Worm (Caenorhabditis elegans): ENCODE data around the gene scl-5.

Gene scl-5

ce11 chrIV:13079119-13079518 is 15.3 kb downstream of the scl-5 start, which contains the start of gene C39E9.8:
TSS of gene C39E9.8 (plus strand) at chrIV:13079446.
- no peak for TF ChIP-seq lin-13 (tag; optimal IDR thresholded peaks at IDR 0.05)
- TF ChIP-seq M03D4.4 (tag; optimal IDR thresholded peaks at IDR 0.05), result no peak
- no peak for TF ChIP-seq snpc-4 (tag; optimal IDR thresholded peaks at IDR 0.05)
- TF ChIP-seq cnd-1 (tag; optimal IDR thresholded peaks at IDR 0.05), result no peak
- TF ChIP-seq ceh-83 (GFP tag; optimal IDR thresholded peaks at IDR 0.05), result no peak
- TF ChIP-seq flh-1 (GFP tag; optimal IDR thresholded peaks at IDR 0.05), result no peak
- TF ChIP-seq ceh-39 (tag; optimal IDR thresholded peaks at IDR 0.05), result no peak
- no peak for TF ChIP-seq drap-1 (GFP tag; optimal IDR thresholded peaks at IDR 0.05)
- TF ChIP-seq elt-1 (tag; optimal IDR thresholded peaks at IDR 0.05; ENCODE audit: borderline replicate concordance, insufficient read depth), result no peak
- no peak for TF ChIP-seq tbx-8 (GFP tag; optimal IDR thresholded peaks at IDR 0.05)
- no peak for TF ChIP-seq pha-4 (tag; optimal IDR thresholded peaks at IDR 0.05)
- no peak for TF ChIP-seq mab-5 (tag; optimal IDR thresholded peaks at IDR 0.05)
- no peak for TF ChIP-seq hlh-1 (tag; optimal IDR thresholded peaks at IDR 0.05)
- no peak for TF ChIP-seq mep-1 (tag; optimal IDR thresholded peaks at IDR 0.05)
- no peak for TF ChIP-seq ztf-11 (tag; optimal IDR thresholded peaks at IDR 0.05)

ce11 chrIV:13080185-13080584 is 16.4 kb downstream of the scl-5 start:
- TF ChIP-seq mab-5 (tag; optimal IDR thresholded peaks at IDR 0.05), result no peak
- no peak for TF ChIP-seq nhr-237 (tag; optimal IDR thresholded peaks at IDR 0.05)
- no peak for TF ChIP-seq ceh-43 (GFP tag; optimal IDR thresholded peaks at IDR 0.05)
- TF ChIP-seq ces-1 (GFP tag; optimal IDR thresholded peaks at IDR 0.05), result no peak
- no peak for TF ChIP-seq bed-3 (GFP tag; optimal IDR thresholded peaks at IDR 0.05)
- TF ChIP-seq flh-1 (GFP tag; optimal IDR thresholded peaks at IDR 0.05), result no peak
- no peak for TF ChIP-seq pha-4 (tag; optimal IDR thresholded peaks at IDR 0.05)
- TF ChIP-seq sem-2 (GFP tag; optimal IDR thresholded peaks at IDR 0.05), result no peak
- no peak for TF ChIP-seq snpc-4 (tag; optimal IDR thresholded peaks at IDR 0.05)
- no peak for TF ChIP-seq drap-1 (GFP tag; optimal IDR thresholded peaks at IDR 0.05)
- TF ChIP-seq elt-1 (tag; optimal IDR thresholded peaks at IDR 0.05; ENCODE audit: borderline replicate concordance, insufficient read depth), result no peak
- no peak for TF ChIP-seq cnd-1 (tag; optimal IDR thresholded peaks at IDR 0.05)
- no peak for TF ChIP-seq lsy-2 (tag; optimal IDR thresholded peaks at IDR 0.05)
- TF ChIP-seq nhr-76 (tag; optimal IDR thresholded peaks at IDR 0.05), result no peak

ce11 chrIV:13080861-13081260 is 17.0 kb downstream of the scl-5 start:
- TF ChIP-seq ceh-43 (GFP tag; optimal IDR thresholded peaks at IDR 0.05) (no peak), nhr-76 (tag; optimal IDR thresholded peaks at IDR 0.05) (no peak), flh-1 (GFP tag; optimal IDR thresholded peaks at IDR 0.05) (no peak), tbx-8 (GFP tag; optimal IDR thresholded peaks at IDR 0.05) (no peak), ces-1 (GFP tag; optimal IDR thresholded peaks at IDR 0.05) (no peak), hlh-1 (tag; optimal IDR thresholded peaks at IDR 0.05) (no peak), unc-62 (GFP tag; optimal IDR thresholded peaks at IDR 0.05) (no peak), ztf-11 (tag; optimal IDR thresholded peaks at IDR 0.05) (no peak), bed-3 (GFP tag; optimal IDR thresholded peaks at IDR 0.05) (no peak), lin-13 (tag; optimal IDR thresholded peaks at IDR 0.05) (no peak), lsy-2 (tag; optimal IDR thresholded peaks at IDR 0.05) (no peak), nhr-2 (tag; optimal IDR thresholded peaks at IDR 0.05) (no peak), snpc-4 (tag; optimal IDR thresholded peaks at IDR 0.05) (no peak), ceh-39 (tag; optimal IDR thresholded peaks at IDR 0.05) (no peak)

DNA sequence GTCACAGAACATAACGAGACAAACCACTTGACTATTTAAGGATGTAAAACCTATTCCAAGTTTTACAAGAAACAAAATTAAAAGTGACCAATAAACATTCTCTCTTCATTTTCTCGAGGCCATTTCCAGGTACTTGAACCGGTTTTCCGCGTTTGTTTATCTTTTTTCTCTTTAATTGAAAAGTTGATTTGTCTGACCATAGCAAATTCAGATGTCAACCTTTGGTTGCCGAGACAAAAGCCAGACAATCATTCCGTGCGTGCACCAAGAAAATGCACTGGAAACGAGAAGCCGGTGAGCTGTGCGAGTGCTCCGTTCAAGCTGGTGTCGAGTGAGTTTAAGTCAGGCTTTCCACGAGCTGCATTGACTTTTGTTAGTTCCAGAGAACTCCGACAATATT is 18.3 kb downstream of the scl-5 start:
- TF ChIP-seq mls-2 (tag; optimal IDR thresholded peaks at IDR 0.05) (no peak), bed-3 (GFP tag; optimal IDR thresholded peaks at IDR 0.05) (no peak), nhr-237 (tag; optimal IDR thresholded peaks at IDR 0.05) (no peak), pha-4 (tag; optimal IDR thresholded peaks at IDR 0.05) (no peak), blmp-1 (tag; optimal IDR thresholded peaks at IDR 0.05) (no peak), tbx-8 (GFP tag; optimal IDR thresholded peaks at IDR 0.05) (no peak), ztf-11 (tag; optimal IDR thresholded peaks at IDR 0.05) (no peak), ham-2 (GFP tag; optimal IDR thresholded peaks at IDR 0.05) (no peak), flh-1 (GFP tag; optimal IDR thresholded peaks at IDR 0.05) (no peak), mep-1 (tag; optimal IDR thresholded peaks at IDR 0.05) (no peak), cnd-1 (tag; optimal IDR thresholded peaks at IDR 0.05) (no peak)

ce11 chrIV:13082836-13083763 is 19.3 kb downstream of the scl-5 start:
- TF ChIP-seq mls-2 (tag; optimal IDR thresholded peaks at IDR 0.05) (no peak), lin-32 (GFP tag; optimal IDR thresholded peaks at IDR 0.05) (no peak), mep-1 (tag; optimal IDR thresholded peaks at IDR 0.05) (no peak), pha-4 (tag; optimal IDR thresholded peaks at IDR 0.05) (no peak), mab-5 (tag; optimal IDR thresholded peaks at IDR 0.05) (no peak), elt-1 (tag; optimal IDR thresholded peaks at IDR 0.05; ENCODE audit: borderline replicate concordance, insufficient read depth) (no peak), nhr-237 (tag; optimal IDR thresholded peaks at IDR 0.05) (no peak), flh-1 (GFP tag; optimal IDR thresholded peaks at IDR 0.05) (no peak), nhr-2 (tag; optimal IDR thresholded peaks at IDR 0.05) (no peak), sptf-1 (tag; optimal IDR thresholded peaks at IDR 0.05) (no peak)
